Worm (Caenorhabditis elegans) whole organism, L3 larva: Measurements from ENCODE around the gene srf-3.

Source experiments
- aly-2 ChIP-seq: fragments of 150-350 bp; optimal IDR thresholded peaks from 2 replicates; lab custom pipeline; 2014; ENCODE audit warnings: missing biosample characterization, missing genetic modification characterization
- ama-1 ChIP-seq: fragments of 150-350 bp; optimal IDR thresholded peaks from 2 replicates; lab custom pipeline; 2018
- ceh-82 ChIP-seq: fragments of 150-350 bp; optimal IDR thresholded peaks from 2 replicates; lab custom pipeline; 2014; ENCODE audit warnings: missing biosample characterization, missing genetic modification characterization
- elt-1 ChIP-seq: fragments of 150-350 bp; optimal IDR thresholded peaks from 2 replicates; lab custom pipeline; 2014; ENCODE audit warnings: missing biosample characterization, missing genetic modification characterization
- elt-3 ChIP-seq, 3 experiments: fragments of 150-350 bp in 1 of 3; sonication (generic microtip) in 2 of 3; optimal IDR thresholded peaks; 2 replicates in 2 of 3; 4 replicates in 1 of 3; lab custom pipeline; 2014 to 2017; ENCODE audit warnings: missing biosample characterization in 3 of 3, missing genetic modification characterization in 3 of 3
- lin-39 ChIP-seq: fragments of 150-350 bp; optimal IDR thresholded peaks from 2 replicates; lab custom pipeline; 2018; ENCODE audit warnings: missing biosample characterization, missing genetic modification reagents, missing genetic modification characterization
- nfya-1 ChIP-seq: sonication (generic microtip); optimal IDR thresholded peaks from 2 replicates; lab custom pipeline; 2017; ENCODE audit warnings: missing genetic modification characterization, mild to moderate bottlenecking, missing compliant biosample characterization, antibody characterized with exemption, moderate library complexity; ENCODE audit not compliant: insufficient read depth
- nhr-11 ChIP-seq: fragments of 150-350 bp; optimal IDR thresholded peaks from 2 replicates; lab custom pipeline; 2014; ENCODE audit warnings: missing biosample characterization, missing genetic modification characterization
- nhr-28 ChIP-seq: fragments of 150-350 bp; optimal IDR thresholded peaks from 2 replicates; lab custom pipeline; 2014; ENCODE audit warnings: missing biosample characterization, missing genetic modification characterization
- nhr-76 ChIP-seq: fragments of 150-350 bp; sonication (generic microtip); optimal IDR thresholded peaks from 5 replicates; lab custom pipeline; 2014; ENCODE audit warnings: missing biosample characterization, missing genetic modification characterization
- pha-4 ChIP-seq: fragments of 150-350 bp; optimal IDR thresholded peaks from 2 replicates; lab custom pipeline; 2014; ENCODE audit warnings: missing biosample characterization, missing genetic modification reagents, missing genetic modification characterization
- skn-1 ChIP-seq: fragments of 150-350 bp; optimal IDR thresholded peaks from 2 replicates; lab custom pipeline; 2014; ENCODE audit warnings: missing biosample characterization, missing genetic modification characterization
- ztf-4 ChIP-seq: fragments of 150-350 bp; optimal IDR thresholded peaks from 2 replicates; lab custom pipeline; 2014; ENCODE audit warnings: missing biosample characterization, missing genetic modification characterization

DNA sequence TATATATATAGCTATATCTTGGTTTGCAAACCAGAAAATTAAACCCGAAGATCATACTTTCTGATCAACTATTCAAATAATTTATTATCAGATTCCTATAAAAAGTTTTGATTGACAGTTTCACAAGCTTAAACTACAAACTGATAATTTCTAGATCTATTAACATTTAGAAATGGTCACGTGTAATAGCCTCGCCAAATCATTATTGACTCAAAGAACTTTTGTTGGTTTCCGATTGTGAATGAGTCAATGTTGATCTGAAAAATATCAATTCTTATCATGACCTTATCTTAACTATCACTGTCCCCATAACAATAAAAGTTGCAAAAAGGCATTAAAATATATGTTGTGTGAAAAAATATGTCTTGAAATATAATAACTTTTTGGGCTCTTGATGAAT lies 7.2 kb upstream of the srf-3 start:
- TF ChIP-seq ceh-82 (no peak), nhr-28 (tag; lab: Kevin White, UChicago) (no peak), nhr-76 (tag; lab: Kevin White, UChicago) (no peak), pha-4 (peak; percentile 86), ztf-4 (tag; lab: Kevin White, UChicago) (no peak), elt-3 (tag; optimal IDR thresholded peaks at IDR 0.05; lab: Kevin White, UChicago) (no peak), lin-39 (tag; lab: Kevin White, UChicago) (no peak), skn-1 (peak; percentile 22), elt-1 (tag; lab: Kevin White, UChicago) (no peak), nfya-1 (tag; lab: Kevin White, UChicago) (no peak), ama-1 (lab: Kevin White, UChicago) (no peak), nhr-11 (tag; lab: Kevin White, UChicago) (no peak), aly-2 (no peak)
